Fruit fly (Drosophila melanogaster): ENCODE data around the gene CG2246.

The CG2246 gene

dm6 chr3R:30587196-30587753, 14.0 kb downstream of the CG2246 start, which contains the start of gene CG9717 (continued):
- TF ChIP-seq Dbx (GFP tag; IDR thresholded peaks at IDR 0.05), result no peak
- no peak for TF ChIP-seq prd (optimal IDR thresholded peaks at IDR 0.05)
- no peak for TF ChIP-seq prd (GFP tag; IDR thresholded peaks at IDR 0.05)
- no peak for TF ChIP-seq Oli (tag; optimal IDR thresholded peaks at IDR 0.05)
- no peak for TF ChIP-seq CG13287 (GFP tag; IDR thresholded peaks at IDR 0.05; ENCODE audit: partially characterized antibody)
- TF ChIP-seq bbx (GFP tag; IDR thresholded peaks at IDR 0.05; ENCODE audit: partially characterized antibody), result no peak
- no peak for TF ChIP-seq Chrac-16 (GFP tag; optimal IDR thresholded peaks at IDR 0.05)
- no peak for TF ChIP-seq Hr39 (optimal IDR thresholded peaks at IDR 0.05)
- TF ChIP-seq sr (GFP tag; IDR thresholded peaks at IDR 0.05), result peak; percentile 10; the same call in 1 of the 3 replicates
- TF ChIP-seq CG42726 (GFP tag; IDR thresholded peaks at IDR 0.05; ENCODE audit: partially characterized antibody), result 0 out of 2 replicates have a peak, but pooled peaks have one; percentile 21
- no peak for TF ChIP-seq CG17328 (GFP tag; IDR thresholded peaks at IDR 0.05)
- no peak for TF ChIP-seq CG14441 (GFP tag; IDR thresholded peaks at IDR 0.05)
- TF ChIP-seq oc (tag; optimal IDR thresholded peaks at IDR 0.05), result peak; percentile 3
- no peak for TF ChIP-seq CkIIα-i1 (GFP tag; IDR thresholded peaks at IDR 0.05)
- TF ChIP-seq grn (GFP tag; optimal IDR thresholded peaks at IDR 0.05), result peak; percentile 13
- TF ChIP-seq E2f2 (GFP tag; IDR thresholded peaks at IDR 0.05), result no peak
- TF ChIP-seq Deaf1 (tag; optimal IDR thresholded peaks at IDR 0.05), result peak; percentile 87
- TF ChIP-seq Atf6 (GFP tag; IDR thresholded peaks at IDR 0.05), result no peak
- TF ChIP-seq ham (GFP tag; IDR thresholded peaks at IDR 0.05), result no peak
- TF ChIP-seq lov (optimal IDR thresholded peaks at IDR 0.05), result no peak
- TF ChIP-seq lov (GFP tag; IDR thresholded peaks at IDR 0.05), result no peak
- no peak for TF ChIP-seq CG9876 (GFP tag; optimal IDR thresholded peaks at IDR 0.05)
- no peak for TF ChIP-seq bigmax (GFP tag; optimal IDR thresholded peaks at IDR 0.05)
- TF ChIP-seq CG18262 (tag; optimal IDR thresholded peaks at IDR 0.05), result no peak
- TF ChIP-seq MESR4 (GFP tag; optimal IDR thresholded peaks at IDR 0.05), result no peak
- TF ChIP-seq CG4820 (GFP tag; optimal IDR thresholded peaks at IDR 0.05), result no peak
- TF ChIP-seq Trl (optimal IDR thresholded peaks at IDR 0.05), result peak; percentile 15 to 32
- TF ChIP-seq Trl (GFP tag; optimal IDR thresholded peaks at IDR 0.05), result no peak
- no peak for TF ChIP-seq NC2α (GFP tag; optimal IDR thresholded peaks at IDR 0.05)
- TF ChIP-seq fd64A (GFP tag; optimal IDR thresholded peaks at IDR 0.05), result no peak
- TF ChIP-seq gem (tag; optimal IDR thresholded peaks at IDR 0.05), result no peak
- TF ChIP-seq CG10654 (GFP tag; optimal IDR thresholded peaks at IDR 0.05), result no peak
- TF ChIP-seq Pdp1 (GFP tag; optimal IDR thresholded peaks at IDR 0.05), result peak in 1 of 2 experiments; percentile 9
- TF ChIP-seq CG13894 (tag; optimal IDR thresholded peaks at IDR 0.05), result peak; percentile 94
- no peak for TF ChIP-seq CG13775 (GFP tag; optimal IDR thresholded peaks at IDR 0.05)
- no peak for TF ChIP-seq CG17612 (GFP tag; IDR thresholded peaks at IDR 0.05)
- TF ChIP-seq Xbp1 (GFP tag; optimal IDR thresholded peaks at IDR 0.05), result no peak
- TF ChIP-seq Doc3 (GFP tag; IDR thresholded peaks at IDR 0.05; ENCODE audit: partially characterized antibody), result no peak
- TF ChIP-seq Sry-δ (GFP tag; optimal IDR thresholded peaks at IDR 0.05), result no peak
- no peak for TF ChIP-seq grau (tag; optimal IDR thresholded peaks at IDR 0.05)
- no peak for TF ChIP-seq CG10959 (GFP tag; IDR thresholded peaks at IDR 0.05)
- no peak for TF ChIP-seq nmo (GFP tag; optimal IDR thresholded peaks at IDR 0.05)
- peak; percentile 29 for TF ChIP-seq pros (GFP tag; optimal IDR thresholded peaks at IDR 0.05)
- no peak for TF ChIP-seq D (optimal IDR thresholded peaks at IDR 0.05)
- no peak for TF ChIP-seq D (GFP tag; optimal IDR thresholded peaks at IDR 0.05)
- TF ChIP-seq CG7963 (GFP tag; IDR thresholded peaks at IDR 0.05; ENCODE audit: partially characterized antibody), result no peak
- TF ChIP-seq H2.0 (GFP tag; IDR thresholded peaks at IDR 0.05), result no peak
- TF ChIP-seq tap (tag; optimal IDR thresholded peaks at IDR 0.05), result no peak
- TF ChIP-seq Awh (GFP tag; IDR thresholded peaks at IDR 0.05), result no peak
- TF ChIP-seq Med (GFP tag), result peak; percentile 55
- no peak for TF ChIP-seq ftz-f1 (GFP tag; optimal IDR thresholded peaks at IDR 0.05)
- no peak for TF ChIP-seq CG16779 (GFP tag; IDR thresholded peaks at IDR 0.05)
- no peak for TF ChIP-seq Hand (GFP tag; optimal IDR thresholded peaks at IDR 0.05)

Data from whole organism, embryonic.